Worm (Caenorhabditis elegans) whole organism, L3 larva: Measurements from ENCODE around the gene R160.14.

Source experiments
- ama-1 ChIP-seq: fragments of 150-350 bp; optimal IDR thresholded peaks from 2 replicates; lab custom pipeline; 2018
- egl-27 ChIP-seq: sonication (generic microtip); optimal IDR thresholded peaks from 4 replicates; lab custom pipeline; 2017; ENCODE audit warnings: missing biosample characterization, missing genetic modification reagents, missing genetic modification characterization
- mml-1 ChIP-seq: fragments of 150-350 bp; sonication (generic microtip); optimal IDR thresholded peaks from 3 replicates; lab custom pipeline; 2014; ENCODE audit warnings: missing biosample characterization, missing genetic modification characterization
- pha-4 ChIP-seq: fragments of 150-350 bp; optimal IDR thresholded peaks from 2 replicates; lab custom pipeline; 2014; ENCODE audit warnings: missing biosample characterization, missing genetic modification reagents, missing genetic modification characterization
- snpc-4 ChIP-seq: fragments of 150-350 bp; optimal IDR thresholded peaks from 2 replicates; lab custom pipeline; 2014; ENCODE audit warnings: missing biosample characterization, missing genetic modification characterization
- tbx-2 ChIP-seq: sonication (generic microtip); optimal IDR thresholded peaks from 2 replicates; lab custom pipeline; 2016; ENCODE audit warnings: mild to moderate bottlenecking, missing genetic modification characterization, missing compliant biosample characterization
- ztf-11 ChIP-seq: fragments of 150-350 bp; optimal IDR thresholded peaks from 2 replicates; lab custom pipeline; 2014; ENCODE audit warnings: missing biosample characterization, missing genetic modification characterization
- ztf-4 ChIP-seq: fragments of 150-350 bp; optimal IDR thresholded peaks from 2 replicates; lab custom pipeline; 2014; ENCODE audit warnings: missing biosample characterization, missing genetic modification characterization

DNA sequence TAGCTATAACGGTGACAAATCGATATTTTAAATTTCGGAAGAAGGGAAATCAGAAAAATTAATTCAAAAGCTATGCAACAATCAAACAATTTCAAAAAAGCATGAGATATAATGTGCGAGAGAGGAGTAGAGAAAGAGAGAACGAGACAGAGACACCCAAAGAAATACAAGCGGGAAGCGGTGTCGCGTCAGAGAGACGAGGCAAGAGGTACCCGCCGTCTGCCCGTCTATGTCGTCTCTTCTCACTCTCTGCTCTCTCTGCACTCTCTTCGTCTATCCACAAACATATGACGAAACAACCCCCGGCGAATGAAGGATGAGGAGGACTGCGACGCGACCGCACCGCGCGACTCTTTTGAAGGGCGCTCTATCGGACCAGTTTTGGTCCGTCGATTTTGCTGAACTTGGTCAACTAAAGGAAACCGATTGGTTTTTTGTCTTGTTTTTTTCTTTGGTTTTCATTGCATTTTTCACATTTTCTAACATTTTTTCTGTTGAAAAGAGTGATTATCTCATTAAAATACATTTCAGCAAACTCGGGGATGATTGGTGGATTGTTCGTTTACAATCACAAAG lies 17.0 kb upstream of the R160.14 start, which contains the start of gene dpy-23:
- TF ChIP-seq ztf-11 (tag; lab: Kevin White, UChicago) (no peak), ztf-4 (tag; lab: Kevin White, UChicago) (peak; percentile 61), ama-1 (peak; percentile 22), tbx-2 (tag; lab: Kevin White, UChicago) (peak; percentile 85), mml-1 (tag; lab: Kevin White, UChicago) (no peak), snpc-4 (peak; percentile 66), pha-4 (tag; lab: Kevin White, UChicago) (peak; percentile 97), egl-27 (tag; lab: Kevin White, UChicago) (peak; percentile 59)
